Comparison of ENCODE assay signal across 4 fruit fly cellular contexts in the genomic region with DNA sequence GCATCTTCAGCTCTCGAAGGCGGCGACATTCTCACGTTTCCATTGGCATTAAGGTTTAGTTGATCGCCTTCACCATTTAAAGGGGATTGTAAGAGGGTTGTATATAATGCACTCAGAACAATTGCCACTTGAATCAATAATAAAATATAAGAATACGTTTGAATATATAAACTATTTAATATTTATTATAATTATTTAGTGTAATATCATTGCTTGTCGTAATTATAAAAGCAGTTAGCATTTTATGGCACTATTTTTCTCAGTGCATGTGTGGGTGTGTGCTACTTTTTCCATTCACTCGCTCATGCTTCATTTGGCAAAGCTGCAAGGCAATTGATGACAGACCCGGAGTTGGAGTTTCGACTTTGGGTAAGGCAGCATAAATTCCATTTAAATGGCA.
TF ChIP-seq lines count a peak whose summit lies in the region.

No protein-coding gene starts in this region.

- no peak for TF ChIP-seq CTCF in whole organism, embryonic (GFP tag; optimal IDR thresholded peaks at IDR 0.05; lab: Kevin White, UChicago)

TF ChIP-seq in whole organism, embryonic, 481 proteins besides CTCF, POLR2A, EP300 and RAD21 (continues in another document):
- TF ChIP-seq Hr51 (GFP tag; optimal IDR thresholded peaks at IDR 0.05; lab: Kevin White, UChicago) (no peak), Hey (tag; optimal IDR thresholded peaks at IDR 0.05; lab: Kevin White, UChicago) (no peak), org-1 (GFP tag; optimal IDR thresholded peaks at IDR 0.05; lab: Kevin White, UChicago) (no peak), CG12391 (tag; optimal IDR thresholded peaks at IDR 0.05; lab: Kevin White, UChicago) (peak; percentile 13), Sry-δ (GFP tag; optimal IDR thresholded peaks at IDR 0.05; lab: Kevin White, UChicago) (no peak), sens-2 (GFP tag; IDR thresholded peaks at IDR 0.05; lab: Robert Waterston, UW) (no peak), nmo (GFP tag; optimal IDR thresholded peaks at IDR 0.05; lab: Kevin White, UChicago) (peak; percentile 3), Camta (GFP tag; optimal IDR thresholded peaks at IDR 0.05; lab: Kevin White, UChicago) (no peak), CG16815 (GFP tag; optimal IDR thresholded peaks at IDR 0.05; lab: Kevin White, UChicago) (no peak), vfl (GFP tag; optimal IDR thresholded peaks at IDR 0.05; lab: Kevin White, UChicago) (no peak), Drgx (GFP tag; IDR thresholded peaks at IDR 0.05; lab: Robert Waterston, UW) (peak; percentile 60; the same call in 1 of the 2 replicates), CG11093 (GFP tag; IDR thresholded peaks at IDR 0.05; lab: Robert Waterston, UW) (no peak), CG11696 (GFP tag; IDR thresholded peaks at IDR 0.05; lab: Robert Waterston, UW) (no peak), CG7839 (tag; optimal IDR thresholded peaks at IDR 0.05; lab: Kevin White, UChicago) (peak; percentile 9), dimm (GFP tag; IDR thresholded peaks at IDR 0.05; lab: Robert Waterston, UW) (0 out of 2 replicates have a peak, but pooled peaks have one; percentile 10), bsh (GFP tag; optimal IDR thresholded peaks at IDR 0.05; lab: Kevin White, UChicago) (peak in 1 of 2 experiments; percentile 25), CG10462 (GFP tag; optimal IDR thresholded peaks at IDR 0.05; lab: Kevin White, UChicago) (no peak), Lhr (GFP tag; optimal IDR thresholded peaks at IDR 0.05; lab: Kevin White, UChicago) (no peak), Dref (GFP tag; IDR thresholded peaks at IDR 0.05; lab: Robert Waterston, UW) (no peak), Optix (GFP tag; IDR thresholded peaks at IDR 0.05; lab: Robert Waterston, UW) (no peak), HLH3B (GFP tag; IDR thresholded peaks at IDR 0.05; lab: Robert Waterston, UW) (no peak), tio (GFP tag; optimal IDR thresholded peaks at IDR 0.05; lab: Kevin White, UChicago) (no peak)

TF ChIP-seq in whole organism, prepupa, 60 proteins besides CTCF, POLR2A, EP300 and RAD21 (continues in another document):
- TF ChIP-seq Ets96B (tag; optimal IDR thresholded peaks at IDR 0.05; lab: Kevin White, UChicago), result peak; percentile 74
- TF ChIP-seq CG16779 (tag; optimal IDR thresholded peaks at IDR 0.05; lab: Kevin White, UChicago), result no peak
- peak; percentile 59 for TF ChIP-seq Gug (GFP tag; IDR thresholded peaks at IDR 0.05; lab: Robert Waterston, UW)
- TF ChIP-seq lz (GFP tag; optimal IDR thresholded peaks at IDR 0.05; lab: Kevin White, UChicago), result no peak
- peak; percentile 61 for TF ChIP-seq acj6 (GFP tag; optimal IDR thresholded peaks at IDR 0.05; lab: Kevin White, UChicago)
- peak; percentile 85 for TF ChIP-seq CG32006 (GFP tag; optimal IDR thresholded peaks at IDR 0.05; lab: Kevin White, UChicago)
- TF ChIP-seq fd85E (GFP tag; optimal IDR thresholded peaks at IDR 0.05; lab: Kevin White, UChicago), result no peak
- peak; percentile 42 for TF ChIP-seq CG6808 (GFP tag; optimal IDR thresholded peaks at IDR 0.05; lab: Kevin White, UChicago)
- TF ChIP-seq eg (GFP tag; IDR thresholded peaks at IDR 0.05; lab: Robert Waterston, UW), result peak; percentile 80
- TF ChIP-seq Ets21C (GFP tag; optimal IDR thresholded peaks at IDR 0.05; lab: Kevin White, UChicago), result no peak
- peak; percentile 44 to 63 for TF ChIP-seq ss (GFP tag; optimal IDR thresholded peaks at IDR 0.05; lab: Kevin White, UChicago)
- peak; percentile 62 for TF ChIP-seq CG6276 (GFP tag; optimal IDR thresholded peaks at IDR 0.05; lab: Kevin White, UChicago)
- TF ChIP-seq Eip78C (GFP tag; lab: Kevin White, UChicago), result peak; percentile 84
- TF ChIP-seq CG10631 (GFP tag; optimal IDR thresholded peaks at IDR 0.05; lab: Kevin White, UChicago), result peak; percentile 65
- peak; percentile 1 for TF ChIP-seq CG11762 (GFP tag; optimal IDR thresholded peaks at IDR 0.05; lab: Kevin White, UChicago; ENCODE audit: insufficient read depth)
- TF ChIP-seq spab (GFP tag; optimal IDR thresholded peaks at IDR 0.05; lab: Kevin White, UChicago), result peak; percentile 47
- no peak for TF ChIP-seq Sox14 (GFP tag; optimal IDR thresholded peaks at IDR 0.05; lab: Kevin White, UChicago)
- no peak for TF ChIP-seq Smox (GFP tag; optimal IDR thresholded peaks at IDR 0.05; lab: Kevin White, UChicago)
- TF ChIP-seq Hr39 (GFP tag; optimal IDR thresholded peaks at IDR 0.05; lab: Kevin White, UChicago), result no peak
- peak; percentile 66 for TF ChIP-seq achi (GFP tag; optimal IDR thresholded peaks at IDR 0.05; lab: Kevin White, UChicago)
- TF ChIP-seq dac (GFP tag; optimal IDR thresholded peaks at IDR 0.05; lab: Kevin White, UChicago), result no peak
- TF ChIP-seq CG10669 (GFP tag; optimal IDR thresholded peaks at IDR 0.05; lab: Kevin White, UChicago), result peak; percentile 50
- TF ChIP-seq Met (GFP tag; optimal IDR thresholded peaks at IDR 0.05; lab: Kevin White, UChicago), result no peak

TF ChIP-seq in whole organism, pupa, 21 proteins besides CTCF, POLR2A, EP300 and RAD21:
- TF ChIP-seq CG14655 (GFP tag; optimal IDR thresholded peaks at IDR 0.05; lab: Kevin White, UChicago), result peak; percentile 63
- TF ChIP-seq Ets98B (GFP tag; IDR thresholded peaks at IDR 0.05; lab: Robert Waterston, UW), result peak; percentile 67
- peak; percentile 47; the same call in 1 of the 2 replicates for TF ChIP-seq rn (GFP tag; IDR thresholded peaks at IDR 0.05; lab: Robert Waterston, UW)
- TF ChIP-seq CG10348 (GFP tag; IDR thresholded peaks at IDR 0.05; lab: Robert Waterston, UW), result no peak
- TF ChIP-seq Pif1B (GFP tag; optimal IDR thresholded peaks at IDR 0.05; lab: Kevin White, UChicago), result peak; percentile 20
- TF ChIP-seq CG34367 (tag; optimal IDR thresholded peaks at IDR 0.05; lab: Kevin White, UChicago), result peak; percentile 50
- peak; percentile 72 for TF ChIP-seq CG32121 (GFP tag; IDR thresholded peaks at IDR 0.05; lab: Robert Waterston, UW)
- peak; percentile 22 for TF ChIP-seq gl (tag; optimal IDR thresholded peaks at IDR 0.05; lab: Kevin White, UChicago)
- peak; percentile 66 for TF ChIP-seq CG8301 (tag; optimal IDR thresholded peaks at IDR 0.05; lab: Kevin White, UChicago)
- peak; percentile 73 for TF ChIP-seq CG17806 (tag; optimal IDR thresholded peaks at IDR 0.05; lab: Kevin White, UChicago)
- no peak for TF ChIP-seq CG13204 (GFP tag; optimal IDR thresholded peaks at IDR 0.05; lab: Kevin White, UChicago)
- TF ChIP-seq Snoo (tag; optimal IDR thresholded peaks at IDR 0.05; lab: Kevin White, UChicago), result no peak
- TF ChIP-seq D1 (tag; optimal IDR thresholded peaks at IDR 0.05; lab: Kevin White, UChicago), result peak; percentile 18
- TF ChIP-seq CG4496 (GFP tag; IDR thresholded peaks at IDR 0.05; lab: Robert Waterston, UW), result peak; percentile 71
- peak; percentile 59 for TF ChIP-seq CG9948 (tag; optimal IDR thresholded peaks at IDR 0.05; lab: Kevin White, UChicago)
- TF ChIP-seq CG12605 (GFP tag; IDR thresholded peaks at IDR 0.05; lab: Robert Waterston, UW), result peak; percentile 30; the same call in 1 of the 2 replicates
- TF ChIP-seq EcR (GFP tag; optimal IDR thresholded peaks at IDR 0.05; lab: Kevin White, UChicago), result no peak
- TF ChIP-seq Pif1A (GFP tag; optimal IDR thresholded peaks at IDR 0.05; lab: Kevin White, UChicago), result peak; percentile 30
- TF ChIP-seq CG15710 (tag; optimal IDR thresholded peaks at IDR 0.05; lab: Kevin White, UChicago), result peak; percentile 74
- TF ChIP-seq fd96Ca (GFP tag; IDR thresholded peaks at IDR 0.05; lab: Robert Waterston, UW), result peak; percentile 60; the same call in 2 of the 3 replicates
- TF ChIP-seq CG8159 (tag; optimal IDR thresholded peaks at IDR 0.05; lab: Kevin White, UChicago), result peak; percentile 62
TF ChIP-seq in whole organism, pupa: peak in this region for 17.

TF ChIP-seq in whole organism, wandering third instar larva, 38 proteins besides CTCF, POLR2A, EP300 and RAD21:
- TF ChIP-seq foxo (GFP tag; optimal IDR thresholded peaks at IDR 0.05; lab: Kevin White, UChicago) (peak in 1 of 2 experiments; percentile 12), Sp1 (GFP tag; optimal IDR thresholded peaks at IDR 0.05; lab: Kevin White, UChicago) (peak; percentile 31), Rel (GFP tag; optimal IDR thresholded peaks at IDR 0.05; lab: Kevin White, UChicago) (no peak), Rel (tag; optimal IDR thresholded peaks at IDR 0.05; lab: Kevin White, UChicago) (no peak), HLH106 (tag; optimal IDR thresholded peaks at IDR 0.05; lab: Kevin White, UChicago) (peak; percentile 46), OdsH (GFP tag; optimal IDR thresholded peaks at IDR 0.05; lab: Kevin White, UChicago) (peak; percentile 3), rgr (GFP tag; optimal IDR thresholded peaks at IDR 0.05; lab: Kevin White, UChicago) (peak; percentile 26), N (GFP tag; optimal IDR thresholded peaks at IDR 0.05; lab: Kevin White, UChicago) (no peak)
